Worm (Caenorhabditis elegans) whole organism, late embryonic: ENCODE results near the gene cyb-2.1.

ENCODE experiments used
- K09A11.1 ChIP-seq: sonication (generic microtip); optimal IDR thresholded peaks from 2 replicates; lab custom pipeline; 2017; ENCODE audit warnings: antibody characterized with exemption, mild to moderate bottlenecking, missing genetic modification characterization, missing compliant biosample characterization; ENCODE audit not compliant: insufficient read depth
- ama-1 ChIP-seq: fragments of 150-350 bp; optimal IDR thresholded peaks from 2 replicates; lab custom pipeline; 2014
- ceh-30 ChIP-seq: fragments of 150-350 bp; optimal IDR thresholded peaks from 2 replicates; lab custom pipeline; 2014; ENCODE audit warnings: missing biosample characterization, missing genetic modification characterization
- npax-4 ChIP-seq: sonication (generic microtip); optimal IDR thresholded peaks from 2 replicates; lab custom pipeline; 2016; ENCODE audit warnings: missing genetic modification characterization, missing compliant biosample characterization
- sox-4 ChIP-seq: sonication (generic microtip); optimal IDR thresholded peaks from 2 replicates; lab custom pipeline; 2017; ENCODE audit warnings: mild to moderate bottlenecking, missing genetic modification characterization, inconsistent platforms, missing compliant biosample characterization
- tbx-2 ChIP-seq: sonication (generic microtip); optimal IDR thresholded peaks from 2 replicates; lab custom pipeline; 2016; ENCODE audit warnings: missing genetic modification characterization, missing compliant biosample characterization

ce11 chrIV:10970333-10970732, 15.5 kb upstream of the cyb-2.1 start:
- TF ChIP-seq sox-4 (tag; lab: Kevin White, UChicago) (no peak), npax-4 (tag; lab: Kevin White, UChicago) (no peak), K09A11.1 (tag; lab: Kevin White, UChicago) (no peak), ceh-30 (tag; lab: Kevin White, UChicago) (no peak), tbx-2 (tag; lab: Kevin White, UChicago) (no peak), ama-1 (lab: Kevin White, UChicago) (no peak)
